Worm (Caenorhabditis elegans): Measurements from ENCODE around the gene M02B7.2.

ce11 chrIV:3807092-3807491, 3.7 kb downstream of the M02B7.2 start, which contains the start of gene M02B7.7:
- no peak for TF ChIP-seq fos-1 (tag; optimal IDR thresholded peaks at IDR 0.05)
- no peak for TF ChIP-seq nhr-237 (tag; optimal IDR thresholded peaks at IDR 0.05)
- no peak for TF ChIP-seq blmp-1 (tag; optimal IDR thresholded peaks at IDR 0.05; ENCODE audit: insufficient read depth)
- TF ChIP-seq unc-62 (GFP tag; optimal IDR thresholded peaks at IDR 0.05): no peak
- TF ChIP-seq ZK546.5 (tag; optimal IDR thresholded peaks at IDR 0.05): no peak
- TF ChIP-seq skn-1 (tag; optimal IDR thresholded peaks at IDR 0.05): no peak
- TF ChIP-seq mdl-1 (tag; optimal IDR thresholded peaks at IDR 0.05): no peak
- TF ChIP-seq elt-1 (tag; optimal IDR thresholded peaks at IDR 0.05): no peak
- no peak for TF ChIP-seq nhr-77 (tag; optimal IDR thresholded peaks at IDR 0.05)
- no peak for TF ChIP-seq F13H6.1 (tag; optimal IDR thresholded peaks at IDR 0.05)
